Fruit fly (Drosophila melanogaster) whole organism, embryonic: Measurements from ENCODE around the gene Pi3K21B.

Experiments
- Antp ChIP-seq: fragments of 200-800 bp; sonication (Bioruptor generic); optimal IDR thresholded peaks from 3 replicates; lab custom pipeline; 2016; ENCODE audit warnings: missing biosample characterization, missing genetic modification characterization
- Atf3 ChIP-seq: fragments of 200-800 bp; sonication (Bioruptor generic); optimal IDR thresholded peaks from 3 replicates; lab custom pipeline; 2016; ENCODE audit warnings: missing biosample characterization, missing genetic modification characterization
- BEAF-32 ChIP-seq: fragments of 200-800 bp; sonication (Bioruptor generic); optimal IDR thresholded peaks from 3 replicates; lab custom pipeline; 2017; ENCODE audit warnings: missing biosample characterization, missing genetic modification characterization, mild to moderate bottlenecking, moderate library complexity, missing genetic modification reagents
- CG10267 ChIP-seq: fragments of 200-800 bp; sonication (Bioruptor generic); optimal IDR thresholded peaks from 2 replicates; lab custom pipeline; 2018; ENCODE audit warnings: missing biosample characterization, mild to moderate bottlenecking, missing genetic modification characterization, moderate library complexity
- CG11247 ChIP-seq: fragments of 200-800 bp; sonication (Bioruptor generic); IDR thresholded peaks from 2 replicates; pipeline ENCODE4 v1.3.6; 2022; ENCODE audit warnings: missing biosample characterization, missing genetic modification characterization
- CG12071 ChIP-seq: fragments of 200-800 bp; sonication (Bioruptor generic); optimal IDR thresholded peaks from 3 replicates; lab custom pipeline; 2018; ENCODE audit warnings: missing biosample characterization, mild to moderate bottlenecking, missing genetic modification characterization
- CG12104 ChIP-seq: fragments of 200-800 bp; sonication (Bioruptor generic); optimal IDR thresholded peaks from 3 replicates; lab custom pipeline; 2016; ENCODE audit warnings: missing biosample characterization, missing genetic modification characterization
- CG12769 ChIP-seq: fragments of 200-800 bp; sonication (Bioruptor generic); optimal IDR thresholded peaks from 2 replicates; lab custom pipeline; 2019; ENCODE audit warnings: missing biosample characterization, mild to moderate bottlenecking, missing genetic modification characterization, moderate library complexity
- CG14441 ChIP-seq: fragments of 200-800 bp; sonication (Bioruptor generic); IDR thresholded peaks from 2 replicates; pipeline ENCODE4 v1.3.6; 2022; ENCODE audit warnings: missing biosample characterization, missing genetic modification characterization
- CG14860 ChIP-seq: fragments of 200-800 bp; sonication (Bioruptor generic); IDR thresholded peaks from 3 replicates; pipeline ENCODE4 v1.3.6; 2022; ENCODE audit warnings: missing biosample characterization, missing genetic modification characterization; ENCODE audit not compliant: partially characterized antibody
- CG15073 ChIP-seq: fragments of 200-800 bp; sonication (Bioruptor generic); optimal IDR thresholded peaks from 2 replicates; lab custom pipeline; 2016; ENCODE audit warnings: missing biosample characterization, missing genetic modification characterization
- CG17385 ChIP-seq: fragments of 200-800 bp; sonication (Bioruptor generic); optimal IDR thresholded peaks from 3 replicates; lab custom pipeline; 2018; ENCODE audit warnings: missing biosample characterization, mild to moderate bottlenecking, missing genetic modification characterization
- CG3838 ChIP-seq: fragments of 200-800 bp; sonication (Bioruptor generic); optimal IDR thresholded peaks from 3 replicates; lab custom pipeline; 2016; ENCODE audit warnings: missing biosample characterization, missing genetic modification characterization
- CG4404 ChIP-seq: fragments of 200-800 bp; sonication (Bioruptor generic); IDR thresholded peaks from 2 replicates; pipeline ENCODE4 v1.3.6; 2022; ENCODE audit warnings: missing biosample characterization, missing genetic modification characterization
- CG4820 ChIP-seq: fragments of 200-800 bp; sonication (Bioruptor generic); optimal IDR thresholded peaks from 3 replicates; lab custom pipeline; 2016; ENCODE audit warnings: missing biosample characterization, missing genetic modification characterization
- CG4854 ChIP-seq: fragments of 200-800 bp; sonication (Bioruptor generic); optimal IDR thresholded peaks from 2 replicates; lab custom pipeline; 2016; ENCODE audit warnings: missing biosample characterization, missing genetic modification characterization, inconsistent platforms
- CG7839 ChIP-seq: fragments of 200-800 bp; sonication (Bioruptor generic); optimal IDR thresholded peaks from 3 replicates; lab custom pipeline; 2018; ENCODE audit warnings: missing biosample characterization, mild to moderate bottlenecking, missing genetic modification characterization, moderate library complexity
- CG8359 ChIP-seq: fragments of 200-800 bp; sonication (Bioruptor generic); optimal IDR thresholded peaks from 2 replicates; lab custom pipeline; 2017; ENCODE audit warnings: missing biosample characterization, mild to moderate bottlenecking, missing genetic modification characterization, borderline replicate concordance
- CG8924 ChIP-seq: fragments of 200-800 bp; optimal IDR thresholded peaks from 3 replicates; lab custom pipeline; 2019; ENCODE audit warnings: missing biosample characterization, mild to moderate bottlenecking, missing genetic modification characterization, moderate library complexity
- Dad ChIP-seq: fragments of 200-800 bp; sonication (Bioruptor generic); optimal IDR thresholded peaks from 3 replicates; lab custom pipeline; 2016; ENCODE audit warnings: missing biosample characterization, missing genetic modification characterization
- Dll ChIP-seq: fragments of 200-800 bp; sonication (Bioruptor generic); IDR thresholded peaks from 4 replicates; pipeline ENCODE4 v1.3.6; 2022; ENCODE audit warnings: missing biosample characterization, missing genetic modification characterization; ENCODE audit not compliant: partially characterized antibody
- HLH3B ChIP-seq: fragments of 200-800 bp; sonication (Bioruptor generic); IDR thresholded peaks from 2 replicates; pipeline ENCODE4 v1.3.6; 2022; ENCODE audit warnings: missing biosample characterization, missing genetic modification characterization
- HLH54F ChIP-seq: fragments of 200-800 bp; sonication (Bioruptor generic); optimal IDR thresholded peaks from 3 replicates; lab custom pipeline; 2016; ENCODE audit warnings: missing biosample characterization, missing genetic modification characterization
- Mad ChIP-seq: fragments of 200-800 bp; sonication (Bioruptor generic); optimal IDR thresholded peaks from 2 replicates; lab custom pipeline; 2016; ENCODE audit warnings: missing biosample characterization, missing genetic modification characterization
- NC2β ChIP-seq: fragments of 200-800 bp; sonication (Bioruptor generic); optimal IDR thresholded peaks from 2 replicates; lab custom pipeline; 2016; ENCODE audit warnings: missing biosample characterization, missing genetic modification characterization
- Nf-YA ChIP-seq: fragments of 200-800 bp; sonication (Bioruptor generic); IDR thresholded peaks from 2 replicates; pipeline ENCODE4 v1.3.6; 2022; ENCODE audit warnings: missing biosample characterization, missing genetic modification characterization
- Rfx ChIP-seq: fragments of 200-800 bp; sonication (Bioruptor generic); IDR thresholded peaks from 2 replicates; pipeline ENCODE4 v1.3.6; 2022; ENCODE audit warnings: missing biosample characterization, missing genetic modification characterization
- ato ChIP-seq: fragments of 200-800 bp; sonication (Bioruptor generic); IDR thresholded peaks from 2 replicates; pipeline ENCODE4 v1.3.6; 2022; ENCODE audit warnings: missing biosample characterization, missing genetic modification characterization; ENCODE audit not compliant: partially characterized antibody
- cato ChIP-seq: fragments of 200-800 bp; sonication (Bioruptor generic); optimal IDR thresholded peaks from 2 replicates; lab custom pipeline; 2016; ENCODE audit warnings: missing biosample characterization, missing genetic modification characterization, borderline replicate concordance
- cg ChIP-seq: fragments of 200-800 bp; sonication (Bioruptor generic); optimal IDR thresholded peaks from 3 replicates; lab custom pipeline; 2019; ENCODE audit warnings: missing biosample characterization, mild to moderate bottlenecking, missing genetic modification characterization, moderate library complexity
- chn ChIP-seq: fragments of 200-800 bp; sonication (Bioruptor generic); optimal IDR thresholded peaks from 2 replicates; lab custom pipeline; 2016; ENCODE audit warnings: missing biosample characterization, missing genetic modification characterization
- da ChIP-seq: fragments of 200-800 bp; sonication (Bioruptor generic); optimal IDR thresholded peaks from 2 replicates; lab custom pipeline; 2016; ENCODE audit warnings: missing biosample characterization, missing genetic modification characterization
- dan ChIP-seq: fragments of 200-800 bp; sonication (Bioruptor generic); IDR thresholded peaks from 2 replicates; pipeline ENCODE4 v1.3.6; 2022; ENCODE audit warnings: missing biosample characterization, missing genetic modification characterization
- dati ChIP-seq: fragments of 200-800 bp; sonication (Bioruptor generic); IDR thresholded peaks from 2 replicates; pipeline ENCODE4 v1.3.6; 2022; ENCODE audit warnings: missing biosample characterization, missing genetic modification characterization
- dm ChIP-seq: fragments of 200-800 bp; sonication (Bioruptor generic); optimal IDR thresholded peaks from 3 replicates; lab custom pipeline; 2016; ENCODE audit warnings: missing biosample characterization, missing genetic modification characterization
- dmrt99B ChIP-seq: fragments of 200-800 bp; sonication (Bioruptor generic); optimal IDR thresholded peaks from 2 replicates; lab custom pipeline; 2018; ENCODE audit warnings: missing biosample characterization, mild to moderate bottlenecking, missing genetic modification characterization, moderate library complexity
- grau ChIP-seq: fragments of 200-800 bp; optimal IDR thresholded peaks from 3 replicates; lab custom pipeline; 2019; ENCODE audit warnings: missing biosample characterization, mild to moderate bottlenecking, missing genetic modification characterization, moderate library complexity
- hb ChIP-seq: fragments of 200-800 bp; sonication (Bioruptor generic); IDR thresholded peaks from 3 replicates; pipeline ENCODE4 v1.3.6; 2022; ENCODE audit warnings: missing biosample characterization, missing genetic modification characterization; ENCODE audit not compliant: partially characterized antibody
- hbn ChIP-seq: fragments of 200-800 bp; sonication (Bioruptor generic); IDR thresholded peaks from 2 replicates; pipeline ENCODE4 v1.3.6; 2022; ENCODE audit warnings: missing biosample characterization, missing genetic modification characterization; ENCODE audit not compliant: partially characterized antibody
- her ChIP-seq: fragments of 200-800 bp; sonication (Bioruptor generic); optimal IDR thresholded peaks from 2 replicates; lab custom pipeline; 2016; ENCODE audit warnings: missing biosample characterization, missing genetic modification characterization
- lab ChIP-seq: fragments of 200-800 bp; sonication (Bioruptor generic); optimal IDR thresholded peaks from 3 replicates; lab custom pipeline; 2017; ENCODE audit warnings: missing biosample characterization, missing genetic modification characterization, mild to moderate bottlenecking, moderate library complexity, missing genetic modification reagents
- otp ChIP-seq: fragments of 200-800 bp; sonication (Bioruptor generic); IDR thresholded peaks from 3 replicates; pipeline ENCODE4, ENCODE4 v1.3.6; 2022; ENCODE audit warnings: missing biosample characterization, missing genetic modification characterization
- pum ChIP-seq: fragments of 200-800 bp; sonication (Bioruptor generic); optimal IDR thresholded peaks from 2 replicates; lab custom pipeline; 2016; ENCODE audit warnings: missing biosample characterization, missing genetic modification characterization
- repo ChIP-seq: fragments of 200-800 bp; sonication (Bioruptor generic); optimal IDR thresholded peaks from 2 replicates; lab custom pipeline; 2016; ENCODE audit warnings: missing biosample characterization, missing genetic modification characterization
- shn ChIP-seq: fragments of 200-800 bp; sonication (Bioruptor generic); optimal IDR thresholded peaks from 3 replicates; lab custom pipeline; 2016; ENCODE audit warnings: missing biosample characterization, missing genetic modification characterization
- sim ChIP-seq: fragments of 200-800 bp; sonication (Bioruptor generic); IDR thresholded peaks from 2 replicates; pipeline ENCODE4 v1.3.6; 2022; ENCODE audit warnings: missing biosample characterization, missing genetic modification characterization
- slou ChIP-seq: fragments of 200-800 bp; sonication (Bioruptor generic); optimal IDR thresholded peaks from 3 replicates; lab custom pipeline; 2016; ENCODE audit warnings: missing biosample characterization, missing genetic modification characterization
- ssp ChIP-seq: fragments of 200-800 bp; sonication (Bioruptor generic); IDR thresholded peaks from 2 replicates; pipeline ENCODE4 v1.3.6; 2022; ENCODE audit warnings: missing biosample characterization, missing genetic modification characterization
- tap ChIP-seq: fragments of 200-800 bp; optimal IDR thresholded peaks from 3 replicates; lab custom pipeline; 2019; ENCODE audit warnings: missing biosample characterization, mild to moderate bottlenecking, missing genetic modification characterization, moderate library complexity
- yki ChIP-seq: fragments of >200 bp; optimal IDR thresholded peaks from 3 replicates; lab custom pipeline; 2018

Pi3K21B gene

dm6 chr2L:267441-268089, 30.1 kb upstream of the Pi3K21B start, which contains the start of gene CG17075 (continued):
- peak; percentile 80 for TF ChIP-seq CG3838 (GFP tag; lab: Kevin White, UChicago)
- peak; percentile 95 for TF ChIP-seq slou (GFP tag; lab: Kevin White, UChicago)
- no peak for TF ChIP-seq CG14860 (GFP tag; lab: Robert Waterston, UW)
- TF ChIP-seq pum: peak; percentile 76
- TF ChIP-seq tap (tag; lab: Kevin White, UChicago): peak; percentile 89
- peak; percentile 90 for TF ChIP-seq CG4854
- peak; percentile 95 for TF ChIP-seq CG14441
- peak; percentile 98 for TF ChIP-seq CG7839 (tag; lab: Kevin White, UChicago)
- peak; percentile 96 for TF ChIP-seq HLH3B
- TF ChIP-seq ato: no peak
- peak; percentile 76 for TF ChIP-seq CG4404
- TF ChIP-seq CG8359 (GFP tag; lab: Kevin White, UChicago): peak; percentile 68
- TF ChIP-seq dati (GFP tag; lab: Robert Waterston, UW): peak; percentile 80; the same call in 1 of the 2 replicates
- peak; percentile 98 for TF ChIP-seq Rfx (GFP tag; lab: Robert Waterston, UW)
- TF ChIP-seq CG10267 (tag; lab: Kevin White, UChicago): peak; percentile 85
- peak; percentile 95 for TF ChIP-seq grau (tag; lab: Kevin White, UChicago)
- TF ChIP-seq otp: peak; percentile 84
- peak; percentile 33 for TF ChIP-seq her (GFP tag; lab: Kevin White, UChicago)
- no peak for TF ChIP-seq hb
- peak; percentile 98 for TF ChIP-seq dmrt99B (tag; lab: Kevin White, UChicago)
- TF ChIP-seq hbn: no peak
- TF ChIP-seq dm (GFP tag; lab: Kevin White, UChicago): peak; percentile 31
- TF ChIP-seq CG12104: peak; percentile 92
- peak; percentile 77 for TF ChIP-seq Antp
- peak; percentile 83 for TF ChIP-seq chn (GFP tag; lab: Kevin White, UChicago)
- TF ChIP-seq CG11247: peak; percentile 93
- no peak for TF ChIP-seq Dll (GFP tag; lab: Robert Waterston, UW)
- TF ChIP-seq cato (GFP tag; lab: Kevin White, UChicago): peak; percentile 88
- peak; percentile 92 for TF ChIP-seq CG17385 (GFP tag; lab: Kevin White, UChicago)
- TF ChIP-seq CG12769 (tag; lab: Kevin White, UChicago): peak; percentile 94
- peak; percentile 88 for TF ChIP-seq CG12071 (GFP tag; lab: Kevin White, UChicago)
- peak; percentile 55 for TF ChIP-seq repo (GFP tag; lab: Kevin White, UChicago)
- peak; percentile 89 for TF ChIP-seq Nf-YA
- TF ChIP-seq shn (GFP tag; lab: Kevin White, UChicago): peak; percentile 48
- no peak for TF ChIP-seq BEAF-32
- peak; percentile 82 for TF ChIP-seq Dad (GFP tag; lab: Kevin White, UChicago)
- peak; percentile 40 for TF ChIP-seq da (GFP tag; lab: Kevin White, UChicago)
- peak; percentile 96 for TF ChIP-seq CG8924 (tag; lab: Kevin White, UChicago)
- TF ChIP-seq HLH54F (GFP tag; lab: Kevin White, UChicago): peak; percentile 77
- no peak for TF ChIP-seq yki (lab: Kevin White, UChicago)
- peak; percentile 89 for TF ChIP-seq CG4820 (GFP tag; lab: Kevin White, UChicago)
- TF ChIP-seq lab: peak; percentile 98
- peak; percentile 85 for TF ChIP-seq ssp (GFP tag; lab: Robert Waterston, UW)
- peak; percentile 81 for TF ChIP-seq Mad
- TF ChIP-seq Atf3: peak; percentile 30
- no peak for TF ChIP-seq cg (GFP tag; lab: Kevin White, UChicago)
- TF ChIP-seq CG15073 (GFP tag; lab: Kevin White, UChicago): peak; percentile 59
- TF ChIP-seq sim (GFP tag; lab: Robert Waterston, UW): peak; percentile 53; the same call in 1 of the 2 replicates
- no peak; the same call in 1 of the 2 replicates for TF ChIP-seq dan (GFP tag; lab: Robert Waterston, UW)
- peak; percentile 65 for TF ChIP-seq NC2β (GFP tag; lab: Kevin White, UChicago)
